Worm (Caenorhabditis elegans) whole organism, L3 larva: ENCODE data around the gene C05C10.3.

ENCODE experiments used
- R02D3.7 ChIP-seq: fragments of 150-350 bp; optimal IDR thresholded peaks from 2 replicates; lab custom pipeline; 2014; ENCODE audit warnings: missing biosample characterization, missing genetic modification characterization
- ZK546.5 ChIP-seq: sonication (generic microtip); optimal IDR thresholded peaks from 2 replicates; lab custom pipeline; 2017; ENCODE audit warnings: missing biosample characterization, missing genetic modification characterization
- aly-2 ChIP-seq: fragments of 150-350 bp; optimal IDR thresholded peaks from 2 replicates; lab custom pipeline; 2014; ENCODE audit warnings: missing biosample characterization, missing genetic modification characterization
- ama-1 ChIP-seq: fragments of 150-350 bp; optimal IDR thresholded peaks from 2 replicates; lab custom pipeline; 2018
- ceh-16 ChIP-seq: sonication (generic microtip); optimal IDR thresholded peaks from 2 replicates; lab custom pipeline; 2017; ENCODE audit warnings: missing biosample characterization, missing genetic modification characterization
- ceh-28 ChIP-seq: fragments of 150-350 bp; optimal IDR thresholded peaks from 2 replicates; lab custom pipeline; 2014; ENCODE audit warnings: missing biosample characterization, missing genetic modification reagents, missing genetic modification characterization
- ceh-82 ChIP-seq: fragments of 150-350 bp; optimal IDR thresholded peaks from 2 replicates; lab custom pipeline; 2014; ENCODE audit warnings: missing biosample characterization, missing genetic modification characterization
- daf-12 ChIP-seq: fragments of 150-350 bp; optimal IDR thresholded peaks from 2 replicates; lab custom pipeline; 2014; ENCODE audit warnings: missing biosample characterization, missing genetic modification reagents, missing genetic modification characterization
- egl-27 ChIP-seq: sonication (generic microtip); optimal IDR thresholded peaks from 4 replicates; lab custom pipeline; 2017; ENCODE audit warnings: missing biosample characterization, missing genetic modification reagents, missing genetic modification characterization
- elt-1 ChIP-seq: fragments of 150-350 bp; optimal IDR thresholded peaks from 2 replicates; lab custom pipeline; 2014; ENCODE audit warnings: missing biosample characterization, missing genetic modification characterization
- elt-2 ChIP-seq: sonication (generic microtip); optimal IDR thresholded peaks from 2 replicates; lab custom pipeline; 2016; ENCODE audit warnings: missing genetic modification reagents, mild to moderate bottlenecking, missing genetic modification characterization, missing compliant biosample characterization
- elt-3 ChIP-seq, 3 experiments: fragments of 150-350 bp in 1 of 3; sonication (generic microtip) in 2 of 3; optimal IDR thresholded peaks; 2 replicates in 2 of 3; 4 replicates in 1 of 3; lab custom pipeline; 2014 to 2017; ENCODE audit warnings: missing biosample characterization in 3 of 3, missing genetic modification characterization in 3 of 3
- eor-1 ChIP-seq, 2 experiments: fragments of 150-350 bp; optimal IDR thresholded peaks; 2 replicates each; lab custom pipeline; 2014 to 2018; ENCODE audit warnings: missing biosample characterization in 2 of 2, missing genetic modification characterization in 2 of 2
- fkh-10 ChIP-seq: sonication (generic microtip); optimal IDR thresholded peaks from 2 replicates; lab custom pipeline; 2017; ENCODE audit warnings: missing biosample characterization, missing genetic modification reagents, missing genetic modification characterization
- fkh-2 ChIP-seq: fragments of 150-350 bp; optimal IDR thresholded peaks from 2 replicates; lab custom pipeline; 2014; ENCODE audit warnings: missing biosample characterization, missing genetic modification reagents, missing genetic modification characterization
- fos-1 ChIP-seq: fragments of 150-350 bp; optimal IDR thresholded peaks from 2 replicates; lab custom pipeline; 2014; ENCODE audit warnings: missing biosample characterization, missing genetic modification characterization
- jun-1 ChIP-seq: fragments of 150-350 bp; optimal IDR thresholded peaks from 2 replicates; lab custom pipeline; 2014; ENCODE audit warnings: missing biosample characterization, missing genetic modification reagents, missing genetic modification characterization
- lin-15B ChIP-seq: fragments of 150-350 bp; optimal IDR thresholded peaks from 2 replicates; lab custom pipeline; 2014; ENCODE audit warnings: missing biosample characterization, missing genetic modification characterization
- lin-39 ChIP-seq: fragments of 150-350 bp; optimal IDR thresholded peaks from 2 replicates; lab custom pipeline; 2018; ENCODE audit warnings: missing biosample characterization, missing genetic modification reagents, missing genetic modification characterization
- mdl-1 ChIP-seq: fragments of 150-350 bp; optimal IDR thresholded peaks from 2 replicates; lab custom pipeline; 2014; ENCODE audit warnings: missing biosample characterization, missing genetic modification characterization
- mml-1 ChIP-seq: fragments of 150-350 bp; sonication (generic microtip); optimal IDR thresholded peaks from 3 replicates; lab custom pipeline; 2014; ENCODE audit warnings: missing biosample characterization, missing genetic modification characterization
- nhr-11 ChIP-seq: fragments of 150-350 bp; optimal IDR thresholded peaks from 2 replicates; lab custom pipeline; 2014; ENCODE audit warnings: missing biosample characterization, missing genetic modification characterization
- nhr-12 ChIP-seq: fragments of 150-350 bp; optimal IDR thresholded peaks from 2 replicates; lab custom pipeline; 2014; ENCODE audit warnings: missing biosample characterization, missing genetic modification characterization
- nhr-23 ChIP-seq: fragments of 150-350 bp; optimal IDR thresholded peaks from 2 replicates; lab custom pipeline; 2014; ENCODE audit warnings: missing biosample characterization, missing genetic modification reagents, missing genetic modification characterization
- nhr-28 ChIP-seq: fragments of 150-350 bp; optimal IDR thresholded peaks from 2 replicates; lab custom pipeline; 2014; ENCODE audit warnings: missing biosample characterization, missing genetic modification characterization
- nhr-43 ChIP-seq: sonication (generic microtip); optimal IDR thresholded peaks from 2 replicates; lab custom pipeline; 2016; ENCODE audit warnings: mild to moderate bottlenecking, missing genetic modification characterization, missing compliant biosample characterization; ENCODE audit not compliant: poor library complexity, severe bottlenecking
- nhr-67 ChIP-seq: fragments of 150-350 bp; optimal IDR thresholded peaks from 2 replicates; lab custom pipeline; 2014; ENCODE audit warnings: missing biosample characterization, missing genetic modification characterization
- nhr-76 ChIP-seq: fragments of 150-350 bp; sonication (generic microtip); optimal IDR thresholded peaks from 5 replicates; lab custom pipeline; 2014; ENCODE audit warnings: missing biosample characterization, missing genetic modification characterization
- nhr-77 ChIP-seq: fragments of 150-350 bp; optimal IDR thresholded peaks from 2 replicates; lab custom pipeline; 2014; ENCODE audit warnings: missing biosample characterization, missing genetic modification characterization
- pha-4 ChIP-seq: fragments of 150-350 bp; optimal IDR thresholded peaks from 2 replicates; lab custom pipeline; 2014; ENCODE audit warnings: missing biosample characterization, missing genetic modification reagents, missing genetic modification characterization
- pqm-1 ChIP-seq: fragments of 150-350 bp; optimal IDR thresholded peaks from 2 replicates; lab custom pipeline; 2017; ENCODE audit warnings: missing biosample characterization, missing genetic modification characterization, inconsistent platforms
- sea-2 ChIP-seq: fragments of 150-350 bp; sonication (generic microtip); optimal IDR thresholded peaks from 4 replicates; lab custom pipeline; 2014; ENCODE audit warnings: missing biosample characterization, missing genetic modification reagents, missing genetic modification characterization
- skn-1 ChIP-seq: fragments of 150-350 bp; optimal IDR thresholded peaks from 2 replicates; lab custom pipeline; 2014; ENCODE audit warnings: missing biosample characterization, missing genetic modification characterization
- snpc-4 ChIP-seq: fragments of 150-350 bp; optimal IDR thresholded peaks from 2 replicates; lab custom pipeline; 2014; ENCODE audit warnings: missing biosample characterization, missing genetic modification characterization
- tbx-2 ChIP-seq: sonication (generic microtip); optimal IDR thresholded peaks from 2 replicates; lab custom pipeline; 2016; ENCODE audit warnings: mild to moderate bottlenecking, missing genetic modification characterization, missing compliant biosample characterization
- unc-39 ChIP-seq: sonication (generic microtip); optimal IDR thresholded peaks from 4 replicates; lab custom pipeline; 2017; ENCODE audit warnings: missing biosample characterization, missing genetic modification characterization
- ztf-11 ChIP-seq: fragments of 150-350 bp; optimal IDR thresholded peaks from 2 replicates; lab custom pipeline; 2014; ENCODE audit warnings: missing biosample characterization, missing genetic modification characterization
- ztf-4 ChIP-seq: fragments of 150-350 bp; optimal IDR thresholded peaks from 2 replicates; lab custom pipeline; 2014; ENCODE audit warnings: missing biosample characterization, missing genetic modification characterization

The C05C10.3 gene

ce11 chrII:9982437-9982836, 45.7 kb upstream of the C05C10.3 start:
- TF ChIP-seq ZK546.5 (tag; lab: Kevin White, UChicago): no peak
- TF ChIP-seq nhr-43: no peak
- no peak for TF ChIP-seq fkh-10 (GFP tag; lab: Kevin White, UChicago)
- no peak for TF ChIP-seq ceh-16
- no peak for TF ChIP-seq egl-27 (tag; lab: Kevin White, UChicago)
- no peak for TF ChIP-seq lin-15B (tag; lab: Kevin White, UChicago)
- TF ChIP-seq mdl-1 (tag; lab: Kevin White, UChicago): no peak
- no peak for TF ChIP-seq fos-1
- no peak for TF ChIP-seq eor-1 (tag; optimal IDR thresholded peaks at IDR 0.05; lab: Kevin White, UChicago)
- no peak for TF ChIP-seq R02D3.7
- no peak for TF ChIP-seq nhr-28 (tag; lab: Kevin White, UChicago)
- TF ChIP-seq lin-39 (tag; lab: Kevin White, UChicago): no peak
- no peak for TF ChIP-seq nhr-67 (tag; lab: Kevin White, UChicago)
- TF ChIP-seq nhr-11 (tag; lab: Kevin White, UChicago): no peak
- TF ChIP-seq ztf-11: no peak
- no peak for TF ChIP-seq skn-1 (tag; lab: Kevin White, UChicago)
- TF ChIP-seq snpc-4 (tag; lab: Kevin White, UChicago): no peak
- no peak for TF ChIP-seq aly-2 (tag; lab: Kevin White, UChicago)
- TF ChIP-seq jun-1: no peak

- TF ChIP-seq mml-1 (tag; lab: Kevin White, UChicago) (no peak), ztf-11 (no peak), nhr-23 (tag; lab: Kevin White, UChicago) (no peak), lin-39 (tag; lab: Kevin White, UChicago) (no peak), fkh-2 (no peak), nhr-11 (tag; lab: Kevin White, UChicago) (no peak), tbx-2 (tag; lab: Kevin White, UChicago) (no peak), aly-2 (tag; lab: Kevin White, UChicago) (no peak), elt-2 (tag; lab: Kevin White, UChicago) (no peak), elt-1 (tag; lab: Kevin White, UChicago) (no peak), pqm-1 (tag; lab: Kevin White, UChicago) (no peak), jun-1 (no peak), nhr-67 (tag; lab: Kevin White, UChicago) (no peak), ceh-16 (no peak), sea-2 (GFP tag; lab: Kevin White, UChicago) (no peak), mdl-1 (tag; lab: Kevin White, UChicago) (no peak), nhr-12 (tag; lab: Kevin White, UChicago) (no peak), nhr-43 (no peak), elt-3 (tag; optimal IDR thresholded peaks at IDR 0.05; lab: Kevin White, UChicago) (no peak)
These were observed 45.1 kb upstream of the C05C10.3 start, which contains the start of gene sdz-38 for ce11 chrII:9981760-9982159. TSS of gene sdz-38 (minus strand) at chrII:9981860.

ce11 chrII:9980077-9980631, 43.5 kb upstream of the C05C10.3 start, which contains the start of gene ZK892.6:
TSS of gene ZK892.6 (minus strand) at chrII:9980127.
- TF ChIP-seq nhr-43 (no peak), nhr-12 (tag; lab: Kevin White, UChicago) (no peak), lin-39 (tag; lab: Kevin White, UChicago) (no peak), pha-4 (tag; lab: Kevin White, UChicago) (no peak), elt-1 (tag; lab: Kevin White, UChicago) (no peak), ceh-28 (tag; lab: Kevin White, UChicago) (no peak), ZK546.5 (tag; lab: Kevin White, UChicago) (no peak), nhr-67 (tag; lab: Kevin White, UChicago) (no peak), daf-12 (no peak), ztf-4 (tag; lab: Kevin White, UChicago) (no peak), pqm-1 (tag; lab: Kevin White, UChicago) (no peak), ztf-11 (no peak)
- TF ChIP-seq, all 47 proteins: peak for 0

ce11 chrII:9976405-9976804, 39.7 kb upstream of the C05C10.3 start, which contains the start of gene R53.8:
TSS of gene R53.8 (plus strand) at chrII:9976705.
- TF ChIP-seq pha-4 (tag; lab: Kevin White, UChicago): no peak
- TF ChIP-seq egl-27 (tag; lab: Kevin White, UChicago): no peak
- TF ChIP-seq ama-1: no peak
- TF ChIP-seq unc-39 (tag; lab: Kevin White, UChicago): no peak
- TF ChIP-seq fos-1: no peak
- no peak for TF ChIP-seq lin-15B (tag; lab: Kevin White, UChicago)
- TF ChIP-seq eor-1 (tag; optimal IDR thresholded peaks at IDR 0.05; lab: Kevin White, UChicago): no peak
- no peak for TF ChIP-seq nhr-76 (tag; lab: Kevin White, UChicago)
- TF ChIP-seq nhr-77 (tag; lab: Kevin White, UChicago): no peak
- no peak for TF ChIP-seq ceh-82
- no peak for TF ChIP-seq nhr-28 (tag; lab: Kevin White, UChicago)
- TF ChIP-seq ZK546.5 (tag; lab: Kevin White, UChicago): no peak
- TF ChIP-seq nhr-12 (tag; lab: Kevin White, UChicago): no peak
- TF ChIP-seq R02D3.7: no peak
- no peak for TF ChIP-seq fkh-2
- no peak for TF ChIP-seq skn-1 (tag; lab: Kevin White, UChicago)
